Worm (Caenorhabditis elegans): ENCODE measurements around the gene ugt-45.

The ugt-45 gene

ce11 chrIV:3764012-3764549, 13.2 kb upstream of the ugt-45 start:
- TF ChIP-seq ztf-6 (GFP tag; IDR thresholded peaks at IDR 0.05) (no peak), F37B4.10 (GFP tag; IDR thresholded peaks at IDR 0.05) (no peak), hlh-26 (GFP tag; conservative IDR thresholded peaks at IDR 0.05) (no peak), mxl-1 (tag; optimal IDR thresholded peaks at IDR 0.05) (no peak), ccch-3 (GFP tag; optimal IDR thresholded peaks at IDR 0.05) (no peak), T26A5.8 (tag; optimal IDR thresholded peaks at IDR 0.05) (no peak)

ce11 chrIV:3759823-3760222, 8.9 kb upstream of the ugt-45 start:
- TF ChIP-seq nfya-1 (tag; optimal IDR thresholded peaks at IDR 0.05; ENCODE audit: borderline replicate concordance, insufficient read depth), result no peak

- TF ChIP-seq ets-4 (GFP tag; optimal IDR thresholded peaks at IDR 0.05), result no peak
- no peak for TF ChIP-seq Y79H2A.3 (GFP tag; conservative IDR thresholded peaks at IDR 0.05)
- TF ChIP-seq zfh-2 (GFP tag; conservative IDR thresholded peaks at IDR 0.05), result no peak
- no peak for TF ChIP-seq hlh-12 (tag; optimal IDR thresholded peaks at IDR 0.05)
- no peak for TF ChIP-seq T26A5.8 (tag; optimal IDR thresholded peaks at IDR 0.05)
- no peak for TF ChIP-seq dox-1 (GFP tag; IDR thresholded peaks at IDR 0.05)
- TF ChIP-seq him-1 (tag; optimal IDR thresholded peaks at IDR 0.05), result no peak
- TF ChIP-seq madf-8 (GFP tag; conservative IDR thresholded peaks at IDR 0.05), result no peak
- TF ChIP-seq akir-1 (GFP tag; optimal IDR thresholded peaks at IDR 0.05), result no peak
- TF ChIP-seq xnd-1 (tag; optimal IDR thresholded peaks at IDR 0.05), result no peak
- TF ChIP-seq F37B4.10 (GFP tag; IDR thresholded peaks at IDR 0.05), result no peak
- no peak for TF ChIP-seq rcor-1 (GFP tag; IDR thresholded peaks at IDR 0.05)
- TF ChIP-seq lir-1 (GFP tag; conservative IDR thresholded peaks at IDR 0.05), result no peak
Observed at ce11 chrIV:3755921-3756320, 5.0 kb upstream of the ugt-45 start, which contains the start of gene best-20. Gene best-20 (plus strand): TSS chrIV:3756221.

- no peak for TF ChIP-seq madf-6 (GFP tag; IDR thresholded peaks at IDR 0.05)
- TF ChIP-seq Y56A3A.18 (GFP tag; IDR thresholded peaks at IDR 0.05), result no peak
- TF ChIP-seq rcor-1 (GFP tag; IDR thresholded peaks at IDR 0.05), result no peak
- TF ChIP-seq rpc-1 (optimal IDR thresholded peaks at IDR 0.05), result no peak
- TF ChIP-seq rpc-1 (tag; optimal IDR thresholded peaks at IDR 0.05), result no peak
- TF ChIP-seq B0035.1 (tag; optimal IDR thresholded peaks at IDR 0.05), result no peak
- TF ChIP-seq egl-18 (GFP tag; IDR thresholded peaks at IDR 0.05), result no peak
- no peak for TF ChIP-seq sptf-2 (GFP tag; optimal IDR thresholded peaks at IDR 0.05)
- TF ChIP-seq zfh-2 (GFP tag; conservative IDR thresholded peaks at IDR 0.05), result no peak
- TF ChIP-seq efl-1 (GFP tag; optimal IDR thresholded peaks at IDR 0.05), result no peak
- no peak for TF ChIP-seq athp-1 (tag; optimal IDR thresholded peaks at IDR 0.05)
- TF ChIP-seq nhr-90 (tag; optimal IDR thresholded peaks at IDR 0.05), result no peak
- TF ChIP-seq D2030.7 (GFP tag; IDR thresholded peaks at IDR 0.05), result no peak
Observed at ce11 chrIV:3755355-3755754, 4.5 kb upstream of the ugt-45 start, which contains the start of gene Y37E11AR.7. Gene Y37E11AR.7 (minus strand): TSS chrIV:3755455.

ce11 chrIV:3752276-3752675, 1.4 kb upstream of the ugt-45 start:
- TF ChIP-seq ztf-22 (GFP tag; optimal IDR thresholded peaks at IDR 0.05), result no peak
- TF ChIP-seq chd-7 (tag; optimal IDR thresholded peaks at IDR 0.05), result no peak
- no peak for TF ChIP-seq ama-1 (optimal IDR thresholded peaks at IDR 0.05)
- TF ChIP-seq ama-1 (GFP tag; optimal IDR thresholded peaks at IDR 0.05), result no peak
- TF ChIP-seq Y53F4B.3 (GFP tag; IDR thresholded peaks at IDR 0.05), result no peak
- TF ChIP-seq nhr-90 (tag; optimal IDR thresholded peaks at IDR 0.05), result no peak
- no peak for TF ChIP-seq Y56A3A.18 (GFP tag; IDR thresholded peaks at IDR 0.05)
- peak; percentile 4 for TF ChIP-seq efl-1 (GFP tag; optimal IDR thresholded peaks at IDR 0.05)
- no peak for TF ChIP-seq aptf-2 (GFP tag; conservative IDR thresholded peaks at IDR 0.05)
- no peak for TF ChIP-seq B0035.1 (tag; optimal IDR thresholded peaks at IDR 0.05)
- TF ChIP-seq hmg-1.2 (GFP tag; IDR thresholded peaks at IDR 0.05), result peak; percentile 49; the same call in 1 of the 2 replicates
